Worm (Caenorhabditis elegans) whole organism, L1 larva: ENCODE results near the gene C44C11.6.

Experiments
- C16A3.4 ChIP-seq: fragments of 150-350 bp; optimal IDR thresholded peaks from 2 replicates; lab custom pipeline; 2014; ENCODE audit warnings: missing biosample characterization, missing genetic modification characterization
- F16B12.6 ChIP-seq: fragments of 150-350 bp; optimal IDR thresholded peaks from 2 replicates; lab custom pipeline; 2014; ENCODE audit warnings: missing biosample characterization, missing genetic modification characterization
- Y116A8C.19 ChIP-seq: sonication (generic microtip); optimal IDR thresholded peaks from 2 replicates; lab custom pipeline; 2016; ENCODE audit warnings: missing compliant biosample characterization, missing genetic modification characterization, borderline replicate concordance
- alr-1 ChIP-seq: fragments of 200-800 bp; sonication (Bioruptor generic); optimal IDR thresholded peaks from 2 replicates; lab custom pipeline; 2018; ENCODE audit warnings: borderline replicate concordance, mild to moderate bottlenecking, missing genetic modification characterization, missing compliant biosample characterization
- ceh-8 ChIP-seq: fragments of 200-800 bp; sonication (Bioruptor generic); optimal IDR thresholded peaks from 2 replicates; lab custom pipeline; 2018; ENCODE audit warnings: mild to moderate bottlenecking, missing genetic modification characterization, moderate library complexity, missing compliant biosample characterization
- dpl-1 ChIP-seq, 3 experiments: fragments of 150-350 bp in 2 of 3; sonication (generic microtip) in 1 of 3; optimal IDR thresholded peaks; 2 replicates each; lab custom pipeline; 2014 to 2017; ENCODE audit warnings: missing biosample characterization in 3 of 3, missing genetic modification characterization in 3 of 3, missing genetic modification reagents in 3 of 3
- efl-3 ChIP-seq: fragments of 200-800 bp; sonication (Bioruptor generic); optimal IDR thresholded peaks from 2 replicates; lab custom pipeline; 2018; ENCODE audit warnings: mild to moderate bottlenecking, missing genetic modification characterization, missing compliant biosample characterization
- elt-2 ChIP-seq: sonication (generic microtip); optimal IDR thresholded peaks from 2 replicates; lab custom pipeline; 2016; ENCODE audit warnings: missing genetic modification characterization, mild to moderate bottlenecking, inconsistent platforms, missing compliant biosample characterization, missing genetic modification reagents
- elt-3 ChIP-seq, 6 experiments: fragments of 150-350 bp in 1 of 6; sonication (generic microtip); optimal IDR thresholded peaks; 2 replicates each; lab custom pipeline; 2017 to 2018; ENCODE audit warnings: missing biosample characterization in 6 of 6, missing genetic modification characterization in 6 of 6, inconsistent platforms in 1 of 6
- fkh-10 ChIP-seq: sonication (generic microtip); optimal IDR thresholded peaks from 2 replicates; lab custom pipeline; 2017; ENCODE audit warnings: missing biosample characterization, missing genetic modification reagents, missing genetic modification characterization
- fkh-4 ChIP-seq: sonication (generic microtip); optimal IDR thresholded peaks from 2 replicates; lab custom pipeline; 2016; ENCODE audit warnings: missing compliant biosample characterization, missing genetic modification characterization, borderline replicate concordance
- hpl-2 ChIP-seq: fragments of 150-350 bp; optimal IDR thresholded peaks from 2 replicates; lab custom pipeline; 2014; ENCODE audit warnings: missing biosample characterization, missing genetic modification reagents, missing genetic modification characterization
- irx-1 ChIP-seq: sonication (generic microtip); optimal IDR thresholded peaks from 2 replicates; lab custom pipeline; 2016; ENCODE audit warnings: missing genetic modification characterization, missing compliant biosample characterization
- lin-15B ChIP-seq: fragments of 150-350 bp; sonication (generic microtip); optimal IDR thresholded peaks from 3 replicates; lab custom pipeline; 2014; ENCODE audit warnings: missing biosample characterization, missing genetic modification characterization
- lsy-2 ChIP-seq, 2 experiments: fragments of 150-350 bp; optimal IDR thresholded peaks; 2 replicates each; lab custom pipeline; 2014; ENCODE audit warnings: missing biosample characterization in 2 of 2, missing genetic modification characterization in 2 of 2
- mab-9 ChIP-seq: fragments of 200-800 bp; sonication (Bioruptor generic); IDR thresholded peaks from 2 replicates; pipeline ENCODE4 v1.3.6; 2022; ENCODE audit warnings: missing genetic modification reagents, missing genetic modification characterization, missing compliant biosample characterization
- mdl-1 ChIP-seq, 2 experiments: fragments of 150-350 bp; optimal IDR thresholded peaks; 2 replicates each; lab custom pipeline; 2014 to 2017; ENCODE audit warnings: missing biosample characterization in 2 of 2, missing genetic modification characterization in 2 of 2, inconsistent platforms in 1 of 2
- nhr-11 ChIP-seq: fragments of 150-350 bp; optimal IDR thresholded peaks from 2 replicates; lab custom pipeline; 2014; ENCODE audit warnings: missing biosample characterization, missing genetic modification characterization
- nhr-20 ChIP-seq: sonication (generic microtip); optimal IDR thresholded peaks from 2 replicates; lab custom pipeline; 2016; ENCODE audit warnings: mild to moderate bottlenecking, missing genetic modification characterization, missing compliant biosample characterization
- nhr-71 ChIP-seq: sonication (generic microtip); optimal IDR thresholded peaks from 2 replicates; lab custom pipeline; 2016; ENCODE audit warnings: mild to moderate bottlenecking, missing genetic modification characterization, moderate library complexity, missing compliant biosample characterization
- nhr-76 ChIP-seq: sonication (generic microtip); optimal IDR thresholded peaks from 2 replicates; lab custom pipeline; 2017; ENCODE audit warnings: missing biosample characterization, missing genetic modification characterization
- nhr-77 ChIP-seq: fragments of 150-350 bp; optimal IDR thresholded peaks from 2 replicates; lab custom pipeline; 2014; ENCODE audit warnings: missing biosample characterization, missing genetic modification characterization
- nhr-84 ChIP-seq: sonication (generic microtip); optimal IDR thresholded peaks from 2 replicates; lab custom pipeline; 2017; ENCODE audit warnings: missing biosample characterization, missing genetic modification characterization
- nhr-85 ChIP-seq: sonication (generic microtip); peaks from one replicate; lab custom pipeline; 2016; ENCODE audit warnings: missing genetic modification characterization, inconsistent platforms, missing compliant biosample characterization
- nhr-90 ChIP-seq: sonication (generic microtip); optimal IDR thresholded peaks from 2 replicates; lab custom pipeline; 2016; ENCODE audit warnings: mild to moderate bottlenecking, missing genetic modification characterization, missing compliant biosample characterization; ENCODE audit not compliant: poor library complexity
- pax-3 ChIP-seq: fragments of 200-800 bp; sonication (Bioruptor generic); optimal IDR thresholded peaks from 2 replicates; lab custom pipeline; 2018; ENCODE audit warnings: mild to moderate bottlenecking, missing genetic modification characterization, moderate library complexity, missing compliant biosample characterization
- rnt-1 ChIP-seq: sonication (generic microtip); optimal IDR thresholded peaks from 2 replicates; lab custom pipeline; 2016; ENCODE audit warnings: mild to moderate bottlenecking, missing genetic modification characterization, moderate library complexity, missing compliant biosample characterization
- skn-1 ChIP-seq: fragments of 150-350 bp; optimal IDR thresholded peaks from 2 replicates; lab custom pipeline; 2014; ENCODE audit warnings: missing biosample characterization, missing genetic modification characterization
- snpc-4 ChIP-seq: fragments of 150-350 bp; optimal IDR thresholded peaks from 2 replicates; lab custom pipeline; 2014; ENCODE audit warnings: missing biosample characterization, missing genetic modification characterization
- sptf-1 ChIP-seq: fragments of 150-350 bp; optimal IDR thresholded peaks from 2 replicates; lab custom pipeline; 2014; ENCODE audit warnings: missing biosample characterization, missing genetic modification characterization
- sup-37 ChIP-seq: fragments of 200-800 bp; sonication (Bioruptor generic); optimal IDR thresholded peaks from 2 replicates; lab custom pipeline; 2018; ENCODE audit warnings: mild to moderate bottlenecking, missing genetic modification characterization, missing compliant biosample characterization
- swsn-7 ChIP-seq: sonication (generic microtip); optimal IDR thresholded peaks from 2 replicates; lab custom pipeline; 2016; ENCODE audit warnings: missing genetic modification characterization, missing compliant biosample characterization
- tlp-1 ChIP-seq: fragments of 150-350 bp; optimal IDR thresholded peaks from 2 replicates; lab custom pipeline; 2014; ENCODE audit warnings: missing biosample characterization, missing genetic modification characterization
- unc-30 ChIP-seq: sonication (generic microtip); optimal IDR thresholded peaks from 2 replicates; lab custom pipeline; 2017; ENCODE audit warnings: missing biosample characterization, missing genetic modification characterization
- unc-62 ChIP-seq: fragments of 150-350 bp; optimal IDR thresholded peaks from 2 replicates; lab custom pipeline; 2014; ENCODE audit warnings: missing biosample characterization, missing genetic modification reagents, missing genetic modification characterization
- unc-86 ChIP-seq: sonication (generic microtip); optimal IDR thresholded peaks from 2 replicates; lab custom pipeline; 2016; ENCODE audit warnings: missing genetic modification characterization, missing compliant biosample characterization
- xbp-1 ChIP-seq: sonication (generic microtip); optimal IDR thresholded peaks from 2 replicates; lab custom pipeline; 2016; ENCODE audit warnings: missing genetic modification characterization, missing compliant biosample characterization
- zag-1 ChIP-seq: fragments of 150-350 bp; optimal IDR thresholded peaks from 2 replicates; lab custom pipeline; 2014; ENCODE audit warnings: missing biosample characterization, missing genetic modification characterization
- zip-4 ChIP-seq: fragments of 200-800 bp; sonication (Bioruptor generic); optimal IDR thresholded peaks from 2 replicates; lab custom pipeline; 2018; ENCODE audit warnings: mild to moderate bottlenecking, missing genetic modification characterization, moderate library complexity, missing compliant biosample characterization
- ztf-11 ChIP-seq, 2 experiments: sonication (generic microtip); optimal IDR thresholded peaks; 2 replicates each; lab custom pipeline; 2016 to 2017; ENCODE audit warnings: missing genetic modification characterization in 2 of 2, missing biosample characterization in 1 of 2, missing compliant biosample characterization in 1 of 2

The C44C11.6 gene

DNA sequence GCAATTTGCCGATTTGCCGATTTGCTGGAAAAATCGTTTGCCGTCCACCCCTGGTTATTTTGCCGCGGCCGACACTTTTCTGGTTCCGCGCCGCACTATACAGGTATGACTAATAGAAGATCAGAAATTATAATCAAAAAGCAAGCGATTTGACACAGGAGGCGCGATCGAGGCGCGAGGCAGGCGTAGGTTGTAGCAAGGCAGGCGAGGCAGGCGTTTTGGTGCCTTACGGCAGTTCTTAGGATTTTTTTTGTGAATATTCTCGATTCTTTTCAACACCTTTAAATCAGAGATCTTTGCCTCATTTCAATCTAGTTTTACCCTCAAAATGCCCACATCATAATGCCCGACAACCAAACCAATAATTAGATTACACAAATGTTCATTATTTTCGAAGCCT, 20.4 kb upstream of the C44C11.6 start, which contains the start of gene sre-56:
Gene sre-56 (plus strand): TSS at position 301 of the 400 bp plus-strand sequence.
- TF ChIP-seq C16A3.4 (tag; lab: Kevin White, UChicago) (no peak), snpc-4 (tag; lab: Kevin White, UChicago) (no peak), nhr-85 (no peak), fkh-10 (GFP tag; lab: Kevin White, UChicago) (no peak), zag-1 (no peak), alr-1 (tag; lab: Kevin White, UChicago) (no peak), nhr-11 (no peak), unc-86 (tag; lab: Kevin White, UChicago) (no peak), swsn-7 (no peak), dpl-1 (GFP tag; optimal IDR thresholded peaks at IDR 0.05; lab: Kevin White, UChicago) (no peak), ceh-8 (GFP tag; lab: Kevin White, UChicago) (no peak), Y116A8C.19 (tag; lab: Kevin White, UChicago) (no peak), nhr-71 (tag; lab: Kevin White, UChicago) (no peak), sptf-1 (tag; lab: Kevin White, UChicago) (no peak), elt-3 (tag; optimal IDR thresholded peaks at IDR 0.05; lab: Kevin White, UChicago) (no peak), fkh-4 (no peak), mdl-1 (tag; optimal IDR thresholded peaks at IDR 0.05; lab: Kevin White, UChicago) (no peak), hpl-2 (no peak), pax-3 (tag; lab: Kevin White, UChicago) (no peak), irx-1 (tag; lab: Kevin White, UChicago) (no peak)
- TF ChIP-seq, all 84 proteins: peak for 0

DNA sequence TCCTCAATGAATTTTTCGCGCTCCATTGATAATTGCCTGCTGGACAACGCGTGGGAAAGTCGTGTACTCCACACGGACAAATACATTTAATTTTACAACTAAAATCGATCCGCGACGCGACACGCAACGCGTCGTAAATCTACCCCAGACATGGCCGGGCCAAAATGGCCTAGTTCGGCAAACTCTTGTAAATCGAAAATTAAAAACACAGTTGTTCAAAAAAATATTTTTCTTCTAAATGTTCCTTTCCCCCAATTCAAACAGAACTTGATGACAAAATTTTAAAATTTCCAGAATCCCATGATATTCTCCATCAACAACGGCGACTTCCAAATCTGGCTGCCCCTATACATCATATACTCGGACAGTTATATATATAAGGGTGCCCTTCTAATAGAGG, 15.6 kb upstream of the C44C11.6 start, which contains the start of gene sre-55:
Gene sre-55 (plus strand): TSS at position 301 of the 400 bp plus-strand sequence.
- TF ChIP-seq zip-4, result no peak
- TF ChIP-seq sup-37 (GFP tag; lab: Kevin White, UChicago), result no peak
- no peak for TF ChIP-seq elt-2 (tag; lab: Kevin White, UChicago)
- TF ChIP-seq efl-3 (GFP tag; lab: Kevin White, UChicago), result no peak
- TF ChIP-seq sptf-1 (tag; lab: Kevin White, UChicago), result no peak
- no peak for TF ChIP-seq unc-30
- no peak for TF ChIP-seq tlp-1 (tag; lab: Kevin White, UChicago)
- TF ChIP-seq rnt-1 (tag; lab: Kevin White, UChicago), result no peak
- TF ChIP-seq fkh-10 (GFP tag; lab: Kevin White, UChicago), result no peak
- no peak for TF ChIP-seq F16B12.6 (tag; lab: Kevin White, UChicago)
- no peak for TF ChIP-seq nhr-84
- TF ChIP-seq unc-62, result no peak
- no peak for TF ChIP-seq lin-15B (tag; lab: Kevin White, UChicago)
- no peak for TF ChIP-seq skn-1 (tag; lab: Kevin White, UChicago)
- no peak for TF ChIP-seq hpl-2
- no peak for TF ChIP-seq nhr-77 (tag; lab: Kevin White, UChicago)
- no peak for TF ChIP-seq lsy-2 (tag; optimal IDR thresholded peaks at IDR 0.05; lab: Kevin White, UChicago)
- TF ChIP-seq mab-9 (GFP tag; lab: Robert Waterston, UW), result no peak
- TF ChIP-seq snpc-4 (tag; lab: Kevin White, UChicago), result no peak

DNA sequence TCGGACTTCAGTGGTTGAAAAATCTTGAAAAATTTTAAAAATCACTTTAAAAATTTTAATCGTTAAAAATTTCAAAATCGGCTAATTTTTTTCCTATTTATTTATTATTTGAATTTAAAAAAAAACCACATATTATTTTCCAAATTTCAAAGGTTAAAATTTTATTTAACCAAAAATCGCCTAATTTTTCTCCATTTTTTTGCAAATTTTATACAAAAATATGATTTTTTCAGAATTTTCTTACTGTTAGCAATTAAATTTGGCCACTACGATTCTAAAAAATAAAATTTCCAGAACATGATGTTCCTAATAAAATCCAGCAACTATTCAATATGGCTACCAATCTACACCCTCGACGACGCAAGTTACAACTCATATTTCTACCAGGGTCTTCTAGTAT, 12.0 kb upstream of the C44C11.6 start, which contains the start of gene sre-54:
Gene sre-54 (plus strand): TSS at position 301 of the 400 bp plus-strand sequence.
- TF ChIP-seq nhr-90 (tag; lab: Kevin White, UChicago) (no peak), nhr-76 (tag; lab: Kevin White, UChicago) (no peak), nhr-20 (tag; lab: Kevin White, UChicago) (no peak), swsn-7 (no peak), unc-86 (tag; lab: Kevin White, UChicago) (no peak), ceh-8 (GFP tag; lab: Kevin White, UChicago) (no peak), dpl-1 (GFP tag; optimal IDR thresholded peaks at IDR 0.05; lab: Kevin White, UChicago) (no peak), xbp-1 (tag; lab: Kevin White, UChicago) (no peak), ztf-11 (tag; optimal IDR thresholded peaks at IDR 0.05; lab: Kevin White, UChicago) (no peak)
- TF ChIP-seq, all 84 proteins: peak for 0
